Fruit fly (Drosophila melanogaster): Measurements from ENCODE around the gene BBS8.

The BBS8 gene

dm6 chr2L:414593-415399 lies 7.9 kb upstream of the BBS8 start, which contains the start of the genes AP-2alpha and ebi (continued):
- TF ChIP-seq odd (GFP tag; optimal IDR thresholded peaks at IDR 0.05) (peak; percentile 60), CG12299 (tag; optimal IDR thresholded peaks at IDR 0.05) (peak; percentile 71), CG14014 (GFP tag; IDR thresholded peaks at IDR 0.05) (peak; percentile 86), br (optimal IDR thresholded peaks at IDR 0.05) (no peak), CG5953 (GFP tag; IDR thresholded peaks at IDR 0.05) (peak; percentile 44; the same call in 1 of the 2 replicates), trh (GFP tag; optimal IDR thresholded peaks at IDR 0.05) (peak; percentile 75), Neu2 (GFP tag; optimal IDR thresholded peaks at IDR 0.05; ENCODE audit: borderline replicate concordance) (peak; percentile 79), Mes4 (GFP tag; optimal IDR thresholded peaks at IDR 0.05) (peak; percentile 91), Nf-YC (tag; optimal IDR thresholded peaks at IDR 0.05) (peak; percentile 72), Ets65A (GFP tag) (peak; percentile 100), hth (optimal IDR thresholded peaks at IDR 0.05) (no peak), ato (GFP tag; IDR thresholded peaks at IDR 0.05; ENCODE audit: partially characterized antibody) (no peak), HLH3B (GFP tag; IDR thresholded peaks at IDR 0.05) (peak; percentile 74), ara (GFP tag; IDR thresholded peaks at IDR 0.05) (peak; percentile 80), CG6175 (GFP tag; IDR thresholded peaks at IDR 0.05) (peak; percentile 76), CG3281 (GFP tag; optimal IDR thresholded peaks at IDR 0.05) (peak; percentile 74), Rx (GFP tag; IDR thresholded peaks at IDR 0.05) (peak; percentile 61; the same call in 1 of the 2 replicates), dpn (GFP tag; optimal IDR thresholded peaks at IDR 0.05) (peak; percentile 94), HLHmδ (GFP tag; optimal IDR thresholded peaks at IDR 0.05) (peak; percentile 58), kni (GFP tag; optimal IDR thresholded peaks at IDR 0.05) (peak; percentile 57), Antp (GFP tag; optimal IDR thresholded peaks at IDR 0.05) (peak; percentile 95), NFAT (GFP tag; IDR thresholded peaks at IDR 0.05) (peak; percentile 80), hb (GFP tag; IDR thresholded peaks at IDR 0.05; ENCODE audit: partially characterized antibody) (no peak), slp2 (GFP tag; optimal IDR thresholded peaks at IDR 0.05) (peak; percentile 91), ssp (GFP tag; IDR thresholded peaks at IDR 0.05) (peak; percentile 84), zen2 (GFP tag; IDR thresholded peaks at IDR 0.05; ENCODE audit: partially characterized antibody) (no peak), h (optimal IDR thresholded peaks at IDR 0.05) (no peak), lilli (GFP tag; optimal IDR thresholded peaks at IDR 0.05) (peak; percentile 92), CG34224 (GFP tag; IDR thresholded peaks at IDR 0.05; ENCODE audit: partially characterized antibody) (no peak), eyg (GFP tag; optimal IDR thresholded peaks at IDR 0.05) (peak; percentile 87), Pdp1 (GFP tag; optimal IDR thresholded peaks at IDR 0.05) (peak; percentile 91 to 94), org-1 (GFP tag; optimal IDR thresholded peaks at IDR 0.05) (peak; percentile 60), Hr51 (GFP tag; optimal IDR thresholded peaks at IDR 0.05) (peak; percentile 74 to 90), aop (GFP tag; IDR thresholded peaks at IDR 0.05) (no peak), CG10959 (GFP tag; IDR thresholded peaks at IDR 0.05) (peak; percentile 69), CG11723 (GFP tag; optimal IDR thresholded peaks at IDR 0.05) (peak; percentile 68), Bdp1 (GFP tag; optimal IDR thresholded peaks at IDR 0.05) (peak; percentile 83), shn (GFP tag; optimal IDR thresholded peaks at IDR 0.05) (peak; percentile 96), gce (GFP tag; IDR thresholded peaks at IDR 0.05) (peak; percentile 63; the same call in 2 of the 3 replicates), CG9609 (GFP tag; optimal IDR thresholded peaks at IDR 0.05) (peak; percentile 96), CG30403 (GFP tag; optimal IDR thresholded peaks at IDR 0.05) (peak; percentile 94), ewg (GFP tag; optimal IDR thresholded peaks at IDR 0.05) (peak; percentile 89), CG31441 (GFP tag; IDR thresholded peaks at IDR 0.05) (no peak; the same call in 1 of the 2 replicates), sna (GFP tag; IDR thresholded peaks at IDR 0.05; ENCODE audit: partially characterized antibody) (no peak), gsb-n (tag; optimal IDR thresholded peaks at IDR 0.05) (no peak), fd96Cb (tag; optimal IDR thresholded peaks at IDR 0.05) (peak; percentile 78), tap (tag; optimal IDR thresholded peaks at IDR 0.05) (no peak), chinmo (GFP tag; IDR thresholded peaks at IDR 0.05; ENCODE audit: partially characterized antibody) (0 out of 4 replicates have a peak, but pooled peaks have one; percentile 19), gro (GFP tag; optimal IDR thresholded peaks at IDR 0.05) (peak; percentile 87), CG32772 (GFP tag; IDR thresholded peaks at IDR 0.05) (peak; percentile 91)
